Worm (Caenorhabditis elegans): ENCODE measurements around the gene fbxa-150.
"Not testable (repeated sequence)": the region's sequence is repeated elsewhere in the genome, so short reads cannot be mapped to it uniquely, and the experiment has no call there.

DNA sequence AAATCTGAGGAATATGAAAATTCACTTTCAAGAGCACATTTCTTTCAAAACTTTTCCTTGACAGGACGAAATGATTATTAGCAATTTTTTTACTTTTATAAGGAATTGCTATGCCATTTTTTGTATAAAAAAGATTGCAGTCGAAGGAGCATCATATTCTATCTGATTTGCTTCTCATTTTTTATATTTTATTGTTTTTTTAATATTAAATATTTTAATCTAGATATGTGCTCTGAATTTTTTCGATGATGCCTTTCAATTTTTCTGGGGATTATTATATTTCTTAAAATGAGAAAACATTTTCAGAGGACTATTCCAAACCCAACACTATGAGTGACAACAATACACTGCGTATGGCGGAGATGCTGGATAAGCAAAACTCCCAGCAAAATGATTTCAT lies 41.7 kb downstream of the fbxa-150 start, which contains the start of gene F26F2.13:
- TF ChIP-seq T22C8.4 (GFP tag; IDR thresholded peaks at IDR 0.05); ztf-29 (GFP tag; IDR thresholded peaks at IDR 0.05); ref-1 (GFP tag; conservative IDR thresholded peaks at IDR 0.05); cog-1 (tag; optimal IDR thresholded peaks at IDR 0.05); flt-1 (GFP tag; IDR thresholded peaks at IDR 0.05); ztf-23 (GFP tag; IDR thresholded peaks at IDR 0.05); tab-1 (GFP tag; IDR thresholded peaks at IDR 0.05): not testable (repeated sequence)
